Fruit fly (Drosophila melanogaster): ENCODE data around the gene rdx.

DNA sequence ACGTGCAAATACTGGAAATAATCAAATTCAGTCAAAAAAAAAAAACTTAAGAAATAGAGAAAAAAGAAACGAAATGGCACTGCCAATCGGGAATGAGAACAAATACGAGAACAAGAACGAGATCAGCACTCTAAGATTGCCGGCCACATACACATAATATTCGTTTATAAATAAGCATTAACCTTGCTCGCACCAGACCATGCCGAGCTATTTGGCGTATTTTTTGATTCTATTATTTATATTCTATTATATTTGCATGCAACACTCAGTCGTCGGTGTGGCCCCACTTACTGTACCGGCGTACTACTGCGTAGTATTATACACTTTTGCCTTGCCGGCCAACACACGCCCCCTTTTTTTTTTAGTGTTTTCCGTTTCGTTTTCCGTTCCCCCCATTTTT lies 38.8 kb upstream of the rdx start:
- no peak for TF ChIP-seq Lpt (GFP tag; optimal IDR thresholded peaks at IDR 0.05)
- no peak for TF ChIP-seq psq (GFP tag; optimal IDR thresholded peaks at IDR 0.05)
- no peak for TF ChIP-seq prd (optimal IDR thresholded peaks at IDR 0.05)
- TF ChIP-seq prd (GFP tag; IDR thresholded peaks at IDR 0.05) = no peak
- no peak for TF ChIP-seq CG8281 (tag; optimal IDR thresholded peaks at IDR 0.05)
- no peak for TF ChIP-seq Fer3 (tag; optimal IDR thresholded peaks at IDR 0.05)
- TF ChIP-seq emc (GFP tag; optimal IDR thresholded peaks at IDR 0.05) = no peak
- no peak for TF ChIP-seq hbn (GFP tag; IDR thresholded peaks at IDR 0.05; ENCODE audit: partially characterized antibody)
- no peak for TF ChIP-seq Neu2 (GFP tag; optimal IDR thresholded peaks at IDR 0.05; ENCODE audit: borderline replicate concordance)
- no peak for TF ChIP-seq Atf-2 (GFP tag; optimal IDR thresholded peaks at IDR 0.05)
- TF ChIP-seq CG16813 (GFP tag; IDR thresholded peaks at IDR 0.05; ENCODE audit: partially characterized antibody) = no peak
- TF ChIP-seq jing (GFP tag; optimal IDR thresholded peaks at IDR 0.05) = no peak
- TF ChIP-seq CG15269 (tag; optimal IDR thresholded peaks at IDR 0.05) = no peak
- no peak for TF ChIP-seq kay (GFP tag; optimal IDR thresholded peaks at IDR 0.05)

Measured in whole organism, embryonic.